Fruit fly (Drosophila melanogaster) whole organism, embryonic: Measurements from ENCODE around the gene CG14331.
A peak's percentile ranks its signal among the peaks of the same experiment; 100 is the strongest.

Experiments used
- Atf-2 ChIP-seq: fragments of 200-800 bp; sonication (Bioruptor generic); optimal IDR thresholded peaks from 2 replicates; lab custom pipeline; 2016; ENCODE audit warnings: missing biosample characterization, missing genetic modification characterization
- Atf3 ChIP-seq: fragments of 200-800 bp; sonication (Bioruptor generic); optimal IDR thresholded peaks from 3 replicates; lab custom pipeline; 2016; ENCODE audit warnings: missing biosample characterization, missing genetic modification characterization
- Bteb2 ChIP-seq: fragments of 200-800 bp; sonication (Bioruptor generic); optimal IDR thresholded peaks from 2 replicates; lab custom pipeline; 2016; ENCODE audit warnings: missing biosample characterization, missing genetic modification characterization
- CG10654 ChIP-seq: fragments of 200-800 bp; sonication (Bioruptor generic); optimal IDR thresholded peaks from 2 replicates; lab custom pipeline; 2016; ENCODE audit warnings: missing biosample characterization, missing genetic modification characterization
- CG12942 ChIP-seq: fragments of 200-800 bp; sonication (Bioruptor generic); optimal IDR thresholded peaks from 3 replicates; lab custom pipeline; 2016; ENCODE audit warnings: missing biosample characterization, missing genetic modification characterization
- CG15269 ChIP-seq: fragments of 200-800 bp; sonication (Bioruptor generic); optimal IDR thresholded peaks from 2 replicates; lab custom pipeline; 2018; ENCODE audit warnings: missing biosample characterization, mild to moderate bottlenecking, missing genetic modification characterization, moderate library complexity
- CG17359 ChIP-seq: fragments of 200-800 bp; sonication (Bioruptor generic); optimal IDR thresholded peaks from 3 replicates; lab custom pipeline; 2018; ENCODE audit warnings: missing biosample characterization, mild to moderate bottlenecking, missing genetic modification characterization, moderate library complexity
- CG17612 ChIP-seq: fragments of 200-800 bp; sonication (Bioruptor generic); IDR thresholded peaks from 2 replicates; pipeline ENCODE4 v1.3.6; 2022; ENCODE audit warnings: missing biosample characterization, missing genetic modification characterization
- CG2678 ChIP-seq: fragments of 200-800 bp; sonication (Bioruptor generic); optimal IDR thresholded peaks from 3 replicates; lab custom pipeline; 2019; ENCODE audit warnings: missing biosample characterization, mild to moderate bottlenecking, missing genetic modification characterization, moderate library complexity
- CG2712 ChIP-seq: fragments of 200-800 bp; optimal IDR thresholded peaks from 3 replicates; lab custom pipeline; 2019; ENCODE audit warnings: missing biosample characterization, mild to moderate bottlenecking, missing genetic modification characterization, moderate library complexity
- CG30403 ChIP-seq: fragments of 200-800 bp; sonication (Bioruptor generic); optimal IDR thresholded peaks from 3 replicates; lab custom pipeline; 2016; ENCODE audit warnings: missing biosample characterization, missing genetic modification characterization
- CG3407 ChIP-seq: fragments of 200-800 bp; sonication (Bioruptor generic); optimal IDR thresholded peaks from 2 replicates; lab custom pipeline; 2018; ENCODE audit warnings: missing biosample characterization, mild to moderate bottlenecking, missing genetic modification characterization
- CG3847 ChIP-seq: fragments of 200-800 bp; sonication (Bioruptor generic); IDR thresholded peaks from 2 replicates; pipeline ENCODE4 v1.3.6; 2022; ENCODE audit warnings: missing biosample characterization, missing genetic modification characterization
- CG3995 ChIP-seq: fragments of 200-800 bp; sonication (Bioruptor generic); optimal IDR thresholded peaks from 3 replicates; lab custom pipeline; 2016; ENCODE audit warnings: missing biosample characterization, missing genetic modification characterization
- CG4424 ChIP-seq: fragments of 200-800 bp; sonication (Bioruptor generic); optimal IDR thresholded peaks from 3 replicates; lab custom pipeline; 2016; ENCODE audit warnings: missing biosample characterization, missing genetic modification characterization
- CG7357 ChIP-seq: fragments of 200-800 bp; sonication (Bioruptor generic); IDR thresholded peaks from 3 replicates; pipeline ENCODE4 v1.3.6; 2022; ENCODE audit warnings: missing biosample characterization, missing genetic modification characterization
- CG7839 ChIP-seq: fragments of 200-800 bp; sonication (Bioruptor generic); optimal IDR thresholded peaks from 3 replicates; lab custom pipeline; 2018; ENCODE audit warnings: missing biosample characterization, mild to moderate bottlenecking, missing genetic modification characterization, moderate library complexity
- CG8924 ChIP-seq: fragments of 200-800 bp; optimal IDR thresholded peaks from 3 replicates; lab custom pipeline; 2019; ENCODE audit warnings: missing biosample characterization, mild to moderate bottlenecking, missing genetic modification characterization, moderate library complexity
- CG9932 ChIP-seq: fragments of 200-800 bp; sonication (Bioruptor generic); IDR thresholded peaks from 2 replicates; pipeline ENCODE4 v1.3.6; 2022; ENCODE audit warnings: missing biosample characterization, missing genetic modification characterization
- D19B ChIP-seq: fragments of 200-800 bp; sonication (Bioruptor generic); optimal IDR thresholded peaks from 2 replicates; lab custom pipeline; 2017; ENCODE audit warnings: missing biosample characterization, mild to moderate bottlenecking, missing genetic modification characterization
- Dek ChIP-seq: fragments of 200-800 bp; sonication (Bioruptor generic); optimal IDR thresholded peaks from 3 replicates; lab custom pipeline; 2019; ENCODE audit warnings: missing biosample characterization, mild to moderate bottlenecking, missing genetic modification characterization, moderate library complexity
- Doc3 ChIP-seq: fragments of 200-800 bp; sonication (Bioruptor generic); IDR thresholded peaks from 3 replicates; pipeline ENCODE4 v1.3.6; 2022; ENCODE audit warnings: missing biosample characterization, missing genetic modification characterization; ENCODE audit not compliant: partially characterized antibody
- Dref ChIP-seq: fragments of 200-800 bp; sonication (Bioruptor generic); IDR thresholded peaks from 2 replicates; pipeline ENCODE4 v1.3.6; 2022; ENCODE audit warnings: missing biosample characterization, missing genetic modification characterization
- HLH4C ChIP-seq: fragments of 200-800 bp; sonication (Bioruptor generic); IDR thresholded peaks from 3 replicates; pipeline ENCODE4 v1.3.6; 2022; ENCODE audit warnings: missing biosample characterization, missing genetic modification characterization; ENCODE audit not compliant: partially characterized antibody
- Lhr ChIP-seq: fragments of 200-800 bp; sonication (Bioruptor generic); optimal IDR thresholded peaks from 3 replicates; lab custom pipeline; 2017; ENCODE audit warnings: mild to moderate bottlenecking, missing biosample characterization, missing genetic modification reagents, missing genetic modification characterization
- MBD-R2 ChIP-seq: fragments of 200-800 bp; sonication (Bioruptor generic); IDR thresholded peaks from 2 replicates; pipeline ENCODE4 v1.3.6; 2022; ENCODE audit warnings: missing biosample characterization, missing genetic modification characterization
- Med ChIP-seq: fragments of 200-800 bp; sonication (Bioruptor generic); peaks from one replicate; lab custom pipeline; 2016; ENCODE audit warnings: missing biosample characterization, missing genetic modification characterization, mild to moderate bottlenecking, inconsistent platforms, moderate library complexity
- NFAT ChIP-seq: fragments of 200-800 bp; sonication (Bioruptor generic); IDR thresholded peaks from 2 replicates; pipeline ENCODE4 v1.3.6; 2022; ENCODE audit warnings: missing biosample characterization, missing genetic modification characterization
- Pdp1 ChIP-seq, 2 experiments: fragments of 200-800 bp; sonication (Bioruptor generic); optimal IDR thresholded peaks; 3 replicates each; lab custom pipeline; 2016; ENCODE audit warnings: missing biosample characterization in 2 of 2, missing genetic modification characterization in 2 of 2, mild to moderate bottlenecking in 1 of 2, moderate library complexity in 1 of 2
- Ssrp ChIP-seq: fragments of 200-800 bp; sonication (Bioruptor generic); optimal IDR thresholded peaks from 2 replicates; lab custom pipeline; 2018; ENCODE audit warnings: missing biosample characterization, mild to moderate bottlenecking, missing genetic modification characterization, moderate library complexity
- Tbp ChIP-seq: fragments of >200 bp; optimal IDR thresholded peaks from 2 replicates; lab custom pipeline; 2018; ENCODE audit warnings: missing biosample characterization, missing genetic modification characterization
- Usf ChIP-seq: fragments of 200-800 bp; sonication (Bioruptor generic); optimal IDR thresholded peaks from 2 replicates; lab custom pipeline; 2017; ENCODE audit warnings: missing genotype, missing biosample characterization, missing genetic modification characterization
- al ChIP-seq: fragments of 200-800 bp; sonication (Bioruptor generic); IDR thresholded peaks from 2 replicates; pipeline ENCODE4 v1.3.6; 2022; ENCODE audit warnings: missing biosample characterization, missing genetic modification characterization
- amos ChIP-seq: fragments of 200-800 bp; sonication (Bioruptor generic); IDR thresholded peaks from 2 replicates; pipeline ENCODE4 v1.3.6; 2022; ENCODE audit warnings: missing biosample characterization, missing genetic modification characterization; ENCODE audit not compliant: partially characterized antibody
- ara ChIP-seq: fragments of 200-800 bp; sonication (Bioruptor generic); IDR thresholded peaks from 2 replicates; pipeline ENCODE4 v1.3.6; 2022; ENCODE audit warnings: missing biosample characterization, missing genetic modification characterization
- bsh ChIP-seq, 2 experiments: fragments of 200-800 bp; sonication (Bioruptor generic); optimal IDR thresholded peaks; 2 replicates each; lab custom pipeline; 2017 to 2018; ENCODE audit warnings: mild to moderate bottlenecking in 2 of 2, missing biosample characterization in 2 of 2, missing genetic modification characterization in 2 of 2, moderate library complexity in 1 of 2
- disco-r ChIP-seq: fragments of 200-800 bp; sonication (Bioruptor generic); optimal IDR thresholded peaks from 2 replicates; lab custom pipeline; 2016; ENCODE audit warnings: missing biosample characterization, missing genetic modification characterization
- mam ChIP-seq: fragments of 200-800 bp; sonication (Bioruptor generic); optimal IDR thresholded peaks from 3 replicates; lab custom pipeline; 2016; ENCODE audit warnings: missing biosample characterization, missing genetic modification characterization
- mld ChIP-seq: fragments of 200-800 bp; sonication (Bioruptor generic); IDR thresholded peaks from 3 replicates; pipeline ENCODE4 v1.3.6; 2022; ENCODE audit warnings: missing biosample characterization, missing genetic modification characterization; ENCODE audit not compliant: partially characterized antibody
- odd ChIP-seq: fragments of 200-800 bp; sonication (Bioruptor generic); optimal IDR thresholded peaks from 2 replicates; lab custom pipeline; 2017; ENCODE audit warnings: missing biosample characterization, mild to moderate bottlenecking, missing genetic modification characterization
- pb ChIP-seq: fragments of 200-800 bp; sonication (Bioruptor generic); optimal IDR thresholded peaks from 3 replicates; lab custom pipeline; 2016; ENCODE audit warnings: missing biosample characterization, missing genetic modification characterization
- scrt ChIP-seq: fragments of 200-800 bp; sonication (Bioruptor generic); optimal IDR thresholded peaks from 2 replicates; lab custom pipeline; 2018; ENCODE audit warnings: missing biosample characterization, mild to moderate bottlenecking, missing genetic modification characterization, moderate library complexity
- sisA ChIP-seq: fragments of 200-800 bp; sonication (Bioruptor generic); IDR thresholded peaks from 2 replicates; pipeline ENCODE4 v1.3.6; 2022; ENCODE audit warnings: missing biosample characterization, missing genetic modification characterization
- so ChIP-seq: fragments of 200-800 bp; sonication (Bioruptor generic); IDR thresholded peaks from 3 replicates; pipeline ENCODE4 v1.3.6; 2022; ENCODE audit warnings: missing biosample characterization, missing genetic modification characterization
- toy ChIP-seq: fragments of 200-800 bp; sonication (Bioruptor generic); IDR thresholded peaks from 2 replicates; pipeline ENCODE4 v1.3.6; 2022; ENCODE audit warnings: missing biosample characterization, missing genetic modification characterization
- vvl ChIP-seq: fragments of 200-800 bp; sonication (Bioruptor generic); IDR thresholded peaks from 2 replicates; pipeline ENCODE4 v1.3.6; 2022; ENCODE audit warnings: missing biosample characterization, missing genetic modification characterization

CG14331 gene

DNA sequence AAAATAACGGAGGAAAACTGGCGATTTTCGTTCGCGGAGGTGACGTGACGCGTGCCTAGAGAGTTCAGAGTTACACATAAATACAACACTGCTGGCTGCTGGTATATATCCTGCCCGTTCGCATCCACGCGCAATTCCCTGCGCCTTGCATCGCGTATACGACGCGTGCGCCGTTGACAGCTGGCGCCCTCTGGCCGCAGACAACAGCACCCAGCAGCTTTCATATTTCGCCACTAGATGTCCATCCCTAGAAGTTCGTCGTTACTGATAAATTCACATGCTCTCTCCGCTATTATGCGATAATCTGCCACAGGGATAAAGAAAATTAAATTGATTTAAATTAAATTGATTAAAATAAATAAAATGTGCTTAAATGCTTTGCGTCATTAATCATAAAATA lies 38.1 kb downstream of the CG14331 start, which contains the start of gene Sur-8 (continued):
- peak; percentile 54 to 69 for TF ChIP-seq Pdp1 (GFP tag; optimal IDR thresholded peaks at IDR 0.05; lab: Kevin White, UChicago)
- peak; percentile 58 for TF ChIP-seq CG4424 (GFP tag; lab: Kevin White, UChicago)
- TF ChIP-seq MBD-R2 (GFP tag; lab: Robert Waterston, UW): peak; percentile 55; the same call in 1 of the 2 replicates
- TF ChIP-seq CG12942 (GFP tag; lab: Kevin White, UChicago): peak; percentile 40
- peak; percentile 40 for TF ChIP-seq CG10654
- peak; percentile 48 for TF ChIP-seq CG2678 (tag; lab: Kevin White, UChicago)
- 0 out of 3 replicates have a peak, but pooled peaks have one; percentile 58 for TF ChIP-seq so (GFP tag; lab: Robert Waterston, UW)
- peak; percentile 34 for TF ChIP-seq Dek (tag; lab: Kevin White, UChicago)
- peak; percentile 17 for TF ChIP-seq disco-r (GFP tag; lab: Kevin White, UChicago)
- no peak for TF ChIP-seq Usf (GFP tag; lab: Kevin White, UChicago)
- TF ChIP-seq bsh (GFP tag; optimal IDR thresholded peaks at IDR 0.05; lab: Kevin White, UChicago): peak in 1 of 2 experiments; percentile 45
- TF ChIP-seq pb (GFP tag; lab: Kevin White, UChicago): peak; percentile 59
- peak; percentile 21; the same call in 1 of the 2 replicates for TF ChIP-seq al
- 0 out of 3 replicates have a peak, but pooled peaks have one; percentile 28 for TF ChIP-seq HLH4C (GFP tag; lab: Robert Waterston, UW)
- peak; percentile 65 for TF ChIP-seq CG30403 (GFP tag; lab: Kevin White, UChicago)
- TF ChIP-seq Atf-2: peak; percentile 65
- TF ChIP-seq CG17359 (tag; lab: Kevin White, UChicago): peak; percentile 53
- peak; percentile 82 for TF ChIP-seq CG9932
- TF ChIP-seq scrt (GFP tag; lab: Kevin White, UChicago): peak; percentile 24
- peak; percentile 76 for TF ChIP-seq sisA (GFP tag; lab: Robert Waterston, UW)
- TF ChIP-seq Lhr (GFP tag; lab: Kevin White, UChicago): peak; percentile 32
- peak; percentile 32; the same call in 1 of the 2 replicates for TF ChIP-seq CG17612 (GFP tag; lab: Robert Waterston, UW)
- peak; percentile 12 for TF ChIP-seq odd
- TF ChIP-seq Tbp: no peak
- TF ChIP-seq CG3847 (GFP tag; lab: Robert Waterston, UW): peak; percentile 61
- TF ChIP-seq vvl (GFP tag; lab: Robert Waterston, UW): peak; percentile 76; the same call in 1 of the 2 replicates
- no peak for TF ChIP-seq Bteb2 (GFP tag; lab: Kevin White, UChicago)
- TF ChIP-seq CG7357 (GFP tag; lab: Robert Waterston, UW): peak; percentile 34; the same call in 1 of the 3 replicates
- no peak for TF ChIP-seq CG8924
- TF ChIP-seq amos: no peak; the same call in 1 of the 2 replicates
- TF ChIP-seq CG3995 (GFP tag; lab: Kevin White, UChicago): peak; percentile 35
- peak; percentile 26 for TF ChIP-seq Atf3 (GFP tag; lab: Kevin White, UChicago)
- peak; percentile 11; the same call in 1 of the 3 replicates for TF ChIP-seq mld (GFP tag; lab: Robert Waterston, UW)
- TF ChIP-seq toy (GFP tag; lab: Robert Waterston, UW): peak; percentile 21; the same call in 1 of the 2 replicates
- TF ChIP-seq NFAT (GFP tag; lab: Robert Waterston, UW): peak; percentile 91
- peak; percentile 69 for TF ChIP-seq mam
- no peak for TF ChIP-seq Doc3 (GFP tag; lab: Robert Waterston, UW)
- TF ChIP-seq CG7839 (tag; lab: Kevin White, UChicago): peak; percentile 69
- peak; percentile 26 for TF ChIP-seq CG3407 (GFP tag; lab: Kevin White, UChicago)
- TF ChIP-seq CG15269: peak; percentile 47
- peak; percentile 99 for TF ChIP-seq Med (GFP tag; lab: Kevin White, UChicago)
- TF ChIP-seq Dref (GFP tag; lab: Robert Waterston, UW): peak; percentile 31
- TF ChIP-seq ara (GFP tag; lab: Robert Waterston, UW): no peak
- TF ChIP-seq CG2712 (tag; lab: Kevin White, UChicago): no peak
- no peak for TF ChIP-seq D19B
- TF ChIP-seq Ssrp (tag; lab: Kevin White, UChicago): no peak
